Worm (Caenorhabditis elegans): ENCODE measurements around the gene C25F9.2.

C25F9.2 gene

DNA sequence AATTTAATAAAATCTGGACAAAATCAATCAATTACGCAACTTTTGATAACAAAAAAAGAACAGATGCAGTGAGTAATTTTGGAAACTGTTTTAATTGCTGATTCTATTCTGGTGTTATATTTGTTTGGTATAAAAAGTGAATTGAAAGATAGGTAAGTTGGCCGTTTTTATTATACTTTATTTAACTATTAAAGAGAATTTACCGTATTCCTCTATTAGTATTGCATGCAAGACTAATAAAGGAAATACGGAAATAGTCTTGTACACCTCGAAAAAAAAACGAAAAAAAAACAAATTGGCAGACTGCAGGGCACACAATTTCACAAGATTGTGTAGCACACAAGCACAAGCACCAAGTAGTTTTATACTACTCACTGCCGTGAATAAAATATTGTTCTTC, 41.3 kb downstream of the C25F9.2 start, which contains the start of gene Y43F8B.25:
Gene Y43F8B.25 (plus strand): TSS at position 301 of the 400 bp plus-strand sequence.
- TF ChIP-seq mdl-1 (tag; optimal IDR thresholded peaks at IDR 0.05) (no peak), skn-1 (tag; optimal IDR thresholded peaks at IDR 0.05) (no peak), nhr-76 (tag; optimal IDR thresholded peaks at IDR 0.05) (no peak), ceh-82 (tag; optimal IDR thresholded peaks at IDR 0.05) (no peak), sea-2 (GFP tag; optimal IDR thresholded peaks at IDR 0.05) (no peak), pha-4 (tag; optimal IDR thresholded peaks at IDR 0.05) (no peak), elt-1 (tag; optimal IDR thresholded peaks at IDR 0.05) (no peak), nhr-25 (tag; optimal IDR thresholded peaks at IDR 0.05) (no peak), unc-62 (GFP tag; optimal IDR thresholded peaks at IDR 0.05) (no peak), fkh-2 (tag; optimal IDR thresholded peaks at IDR 0.05) (no peak), jun-1 (tag; optimal IDR thresholded peaks at IDR 0.05) (no peak), ztf-11 (tag; optimal IDR thresholded peaks at IDR 0.05) (no peak), eor-1 (tag; optimal IDR thresholded peaks at IDR 0.05) (no peak), fkh-10 (GFP tag; optimal IDR thresholded peaks at IDR 0.05) (no peak), lin-39 (tag; optimal IDR thresholded peaks at IDR 0.05) (no peak), tbx-2 (tag; optimal IDR thresholded peaks at IDR 0.05) (no peak), nfya-1 (tag; optimal IDR thresholded peaks at IDR 0.05; ENCODE audit: insufficient read depth) (no peak), hmg-11 (tag; optimal IDR thresholded peaks at IDR 0.05) (no peak), nhr-28 (tag; optimal IDR thresholded peaks at IDR 0.05) (no peak), R02D3.7 (tag; optimal IDR thresholded peaks at IDR 0.05) (no peak)

DNA sequence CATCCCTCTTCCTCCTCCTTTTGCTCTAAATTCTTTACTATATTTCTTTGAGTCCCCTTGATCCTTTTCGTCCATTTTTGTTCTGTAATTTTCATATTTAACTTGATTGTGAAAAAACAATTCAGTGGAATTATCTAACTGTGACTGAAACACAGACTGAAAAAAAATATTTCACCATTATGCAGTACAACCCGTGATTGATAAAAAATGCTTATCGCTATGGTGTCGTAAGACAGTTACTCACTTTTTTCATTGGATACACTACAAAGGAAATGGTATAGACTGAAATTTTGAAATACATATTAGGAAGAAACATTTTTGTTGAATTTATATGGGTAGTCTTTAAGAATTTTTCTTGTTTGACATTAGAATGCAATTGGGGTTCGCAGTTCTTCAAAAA, 46.3 kb downstream of the C25F9.2 start, which contains the start of gene Y43F8B.23:
Gene Y43F8B.23 (minus strand): TSS at position 75 of the 400 bp plus-strand sequence.
- TF ChIP-seq fos-1 (tag; optimal IDR thresholded peaks at IDR 0.05), result no peak
- peak; percentile 41 for TF ChIP-seq jun-1 (tag; optimal IDR thresholded peaks at IDR 0.05)
- TF ChIP-seq unc-62 (GFP tag; optimal IDR thresholded peaks at IDR 0.05), result no peak
- peak; percentile 63 for TF ChIP-seq pqm-1 (tag; optimal IDR thresholded peaks at IDR 0.05)
- peak; percentile 52 for TF ChIP-seq pha-4 (tag; optimal IDR thresholded peaks at IDR 0.05)
- peak; percentile 81 for TF ChIP-seq elt-2 (tag; optimal IDR thresholded peaks at IDR 0.05)

DNA sequence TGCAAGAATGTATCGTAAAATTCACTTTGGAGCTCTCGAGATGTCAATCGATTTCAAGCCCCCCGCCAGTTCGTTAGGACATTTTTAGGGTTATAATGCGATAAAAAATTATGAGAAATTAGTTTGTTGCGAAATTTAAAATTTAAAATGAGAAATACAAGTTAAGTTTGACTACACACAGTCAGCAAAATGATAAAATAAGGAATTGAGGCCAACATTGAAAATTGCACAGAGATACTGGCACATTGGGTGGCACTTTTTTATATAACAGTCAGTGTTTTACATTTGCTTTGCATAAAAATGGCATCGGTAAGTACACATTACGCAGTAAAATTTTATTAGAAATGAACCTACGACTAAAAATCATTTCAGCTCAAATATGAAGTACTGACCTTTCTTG, 46.8 kb downstream of the C25F9.2 start, which contains the start of gene Y43F8B.12:
Gene Y43F8B.12 (plus strand): TSS at position 301 of the 400 bp plus-strand sequence.
- TF ChIP-seq ZK546.5 (tag; optimal IDR thresholded peaks at IDR 0.05) (no peak), pqm-1 (tag; optimal IDR thresholded peaks at IDR 0.05) (no peak), tbx-2 (tag; optimal IDR thresholded peaks at IDR 0.05) (no peak), R02D3.7 (tag; optimal IDR thresholded peaks at IDR 0.05) (no peak), nhr-76 (tag; optimal IDR thresholded peaks at IDR 0.05) (no peak), ztf-4 (tag; optimal IDR thresholded peaks at IDR 0.05) (no peak), nhr-12 (tag; optimal IDR thresholded peaks at IDR 0.05) (no peak), sea-2 (GFP tag; optimal IDR thresholded peaks at IDR 0.05) (no peak), nhr-77 (tag; optimal IDR thresholded peaks at IDR 0.05) (no peak)

DNA sequence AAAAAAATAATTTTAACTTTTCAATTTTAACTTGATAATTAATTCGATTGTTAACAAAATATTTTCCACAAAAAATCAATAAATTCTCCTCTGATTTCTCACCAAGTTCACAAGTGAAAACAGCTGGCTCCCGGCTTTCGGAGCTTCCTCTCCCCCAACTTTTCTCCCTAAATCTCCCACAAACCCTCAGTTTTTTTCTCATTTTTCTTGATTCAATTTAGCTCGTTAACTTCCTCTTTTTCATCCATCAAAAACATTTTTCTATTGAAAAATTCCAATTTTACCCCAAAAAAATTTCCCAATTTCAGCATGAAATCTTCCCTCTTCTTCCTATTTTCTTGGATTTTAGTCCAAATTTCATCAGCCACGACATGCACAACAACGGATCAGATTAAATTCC, 49.1 kb downstream of the C25F9.2 start, which contains the start of gene Y43F8B.11:
Gene Y43F8B.11 (plus strand): TSS at position 301 of the 400 bp plus-strand sequence.
- no peak for TF ChIP-seq jun-1 (tag; optimal IDR thresholded peaks at IDR 0.05)
- TF ChIP-seq nhr-67 (tag; optimal IDR thresholded peaks at IDR 0.05), result no peak

DNA sequence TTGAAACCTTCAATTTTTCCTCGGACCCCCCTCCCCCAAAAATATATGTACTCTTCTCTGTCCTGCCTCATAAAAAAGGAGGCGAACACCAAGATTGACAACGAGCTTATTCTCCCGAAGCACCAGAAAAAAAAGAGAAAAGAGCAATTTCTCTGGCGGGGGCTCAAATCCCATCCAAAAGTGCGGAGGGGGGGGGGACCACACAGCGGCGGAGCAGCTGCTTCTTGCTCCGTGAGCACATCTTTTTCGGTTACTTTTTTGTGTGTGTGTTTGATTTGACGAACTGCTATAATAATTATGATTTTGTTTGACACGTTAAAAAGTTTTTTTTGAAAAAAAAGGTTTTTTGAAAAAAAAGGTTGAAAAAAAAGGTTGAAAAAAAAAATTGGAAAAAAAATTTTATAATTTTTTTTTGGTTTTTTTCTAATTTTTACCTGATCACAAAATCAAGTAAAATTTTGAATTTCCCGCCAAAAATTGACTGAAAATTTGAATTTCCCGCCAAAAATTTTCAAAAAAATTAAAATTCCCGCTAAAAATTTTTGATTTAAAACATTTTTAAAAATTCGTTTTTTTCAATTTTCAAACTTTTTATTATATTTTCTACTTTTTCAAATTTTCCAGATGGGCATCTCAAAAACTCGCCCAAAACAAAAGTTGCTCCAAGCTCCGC, 52.7 kb downstream of the C25F9.2 start, which contains the start of gene Y43F8B.10:
Gene Y43F8B.10 (plus strand): TSS at position 623 of the 673 bp plus-strand sequence.
- TF ChIP-seq nfya-1 (tag; optimal IDR thresholded peaks at IDR 0.05; ENCODE audit: insufficient read depth) (peak; percentile 9), egl-27 (tag; optimal IDR thresholded peaks at IDR 0.05) (no peak)

Measured in whole organism, L3 larva.